Fruit fly (Drosophila melanogaster) whole organism, embryonic: ENCODE data around the gene CG12290.
A peak's percentile ranks its signal among the peaks of the same experiment; 100 is the strongest.

Source experiments
- Adf1 ChIP-seq: fragments of 200-800 bp; sonication (Bioruptor generic); IDR thresholded peaks from 2 replicates; pipeline ENCODE4 v1.3.6; 2022; ENCODE audit warnings: missing biosample characterization, missing genetic modification characterization
- Antp ChIP-seq: fragments of 200-800 bp; sonication (Bioruptor generic); optimal IDR thresholded peaks from 3 replicates; lab custom pipeline; 2016; ENCODE audit warnings: missing biosample characterization, missing genetic modification characterization
- CG10267 ChIP-seq: fragments of 200-800 bp; sonication (Bioruptor generic); optimal IDR thresholded peaks from 2 replicates; lab custom pipeline; 2018; ENCODE audit warnings: missing biosample characterization, mild to moderate bottlenecking, missing genetic modification characterization, moderate library complexity
- CG10654 ChIP-seq: fragments of 200-800 bp; sonication (Bioruptor generic); optimal IDR thresholded peaks from 2 replicates; lab custom pipeline; 2016; ENCODE audit warnings: missing biosample characterization, missing genetic modification characterization
- CG10959 ChIP-seq: fragments of 200-800 bp; sonication (Bioruptor generic); IDR thresholded peaks from 2 replicates; pipeline ENCODE4 v1.3.6; 2022; ENCODE audit warnings: missing biosample characterization, missing genetic modification characterization
- CG11560 ChIP-seq: fragments of 200-800 bp; sonication (Bioruptor generic); IDR thresholded peaks from 3 replicates; pipeline ENCODE4 v1.3.6; 2022; ENCODE audit warnings: missing biosample characterization, missing genetic modification characterization
- CG12391 ChIP-seq: fragments of 200-800 bp; sonication (Bioruptor generic); optimal IDR thresholded peaks from 3 replicates; lab custom pipeline; 2018; ENCODE audit warnings: missing biosample characterization, mild to moderate bottlenecking, missing genetic modification characterization, moderate library complexity
- CG13287 ChIP-seq: fragments of 200-800 bp; sonication (Bioruptor generic); IDR thresholded peaks from 2 replicates; pipeline ENCODE4 v1.3.6; 2022; ENCODE audit warnings: missing biosample characterization, missing genetic modification characterization; ENCODE audit not compliant: partially characterized antibody
- CG14050 ChIP-seq: fragments of 200-800 bp; sonication (Bioruptor generic); IDR thresholded peaks from 3 replicates; pipeline ENCODE4 v1.3.6; 2022; ENCODE audit warnings: missing biosample characterization, missing genetic modification characterization
- CG14667 ChIP-seq: fragments of 200-800 bp; sonication (Bioruptor generic); IDR thresholded peaks from 2 replicates; pipeline ENCODE4 v1.3.6; 2022; ENCODE audit warnings: missing biosample characterization, missing genetic modification characterization
- CG17359 ChIP-seq: fragments of 200-800 bp; sonication (Bioruptor generic); optimal IDR thresholded peaks from 3 replicates; lab custom pipeline; 2018; ENCODE audit warnings: missing biosample characterization, mild to moderate bottlenecking, missing genetic modification characterization, moderate library complexity
- CG17361 ChIP-seq: fragments of 200-800 bp; sonication (Bioruptor generic); IDR thresholded peaks from 3 replicates; pipeline ENCODE4 v1.3.6; 2022; ENCODE audit warnings: missing biosample characterization, missing genetic modification characterization
- CG18262 ChIP-seq: fragments of 200-800 bp; optimal IDR thresholded peaks from 3 replicates; lab custom pipeline; 2019; ENCODE audit warnings: missing biosample characterization, mild to moderate bottlenecking, missing genetic modification characterization, moderate library complexity
- CG18476 ChIP-seq: fragments of 200-800 bp; sonication (Bioruptor generic); optimal IDR thresholded peaks from 2 replicates; lab custom pipeline; 2016; ENCODE audit warnings: missing biosample characterization, mild to moderate bottlenecking, missing genetic modification characterization
- CG30020 ChIP-seq: fragments of 200-800 bp; optimal IDR thresholded peaks from 2 replicates; lab custom pipeline; 2019; ENCODE audit warnings: missing biosample characterization, mild to moderate bottlenecking, missing genetic modification characterization, moderate library complexity
- CG30431 ChIP-seq: fragments of 200-800 bp; sonication (Bioruptor generic); optimal IDR thresholded peaks from 2 replicates; lab custom pipeline; 2017; ENCODE audit warnings: missing biosample characterization, missing genetic modification characterization
- CG31365 ChIP-seq: fragments of 200-800 bp; sonication (Bioruptor generic); optimal IDR thresholded peaks from 2 replicates; lab custom pipeline; 2018; ENCODE audit warnings: missing biosample characterization, mild to moderate bottlenecking, missing genetic modification characterization
- CG3281 ChIP-seq: fragments of 200-800 bp; sonication (Bioruptor generic); optimal IDR thresholded peaks from 3 replicates; lab custom pipeline; 2017; ENCODE audit warnings: missing biosample characterization, mild to moderate bottlenecking, missing genetic modification characterization
- CG34224 ChIP-seq: fragments of 200-800 bp; sonication (Bioruptor generic); IDR thresholded peaks from 3 replicates; pipeline ENCODE4 v1.3.6; 2022; ENCODE audit warnings: missing biosample characterization, missing genetic modification characterization; ENCODE audit not compliant: partially characterized antibody
- CG4617 ChIP-seq: fragments of 200-800 bp; sonication (Bioruptor generic); optimal IDR thresholded peaks from 3 replicates; lab custom pipeline; 2016; ENCODE audit warnings: missing biosample characterization, missing genetic modification characterization, borderline replicate concordance
- CG4820 ChIP-seq: fragments of 200-800 bp; sonication (Bioruptor generic); optimal IDR thresholded peaks from 3 replicates; lab custom pipeline; 2016; ENCODE audit warnings: missing biosample characterization, missing genetic modification characterization
- CG7928 ChIP-seq: fragments of 200-800 bp; sonication (Bioruptor generic); optimal IDR thresholded peaks from 2 replicates; lab custom pipeline; 2017; ENCODE audit warnings: missing biosample characterization, mild to moderate bottlenecking, missing genetic modification characterization
- CG8944 ChIP-seq: fragments of 200-800 bp; sonication (Bioruptor generic); optimal IDR thresholded peaks from 3 replicates; lab custom pipeline; 2016; ENCODE audit warnings: missing biosample characterization, missing genetic modification characterization
- Ets65A ChIP-seq: fragments of 200-800 bp; sonication (Bioruptor generic); peaks from one replicate; lab custom pipeline; 2016; ENCODE audit warnings: missing biosample characterization, missing genetic modification characterization
- Fer2 ChIP-seq: fragments of 200-800 bp; sonication (Bioruptor generic); optimal IDR thresholded peaks from 2 replicates; lab custom pipeline; 2018; ENCODE audit warnings: missing biosample characterization, mild to moderate bottlenecking, missing genetic modification characterization, moderate library complexity
- HHEX ChIP-seq: fragments of 200-800 bp; sonication (Bioruptor generic); optimal IDR thresholded peaks from 3 replicates; lab custom pipeline; 2017; ENCODE audit warnings: missing biosample characterization, mild to moderate bottlenecking, missing genetic modification characterization, missing genetic modification reagents
- Hey ChIP-seq: fragments of 200-800 bp; sonication (Bioruptor generic); optimal IDR thresholded peaks from 3 replicates; lab custom pipeline; 2018; ENCODE audit warnings: missing biosample characterization, mild to moderate bottlenecking, missing genetic modification characterization
- Hr51 ChIP-seq, 2 experiments: fragments of 200-800 bp; sonication (Bioruptor generic); optimal IDR thresholded peaks; 2 replicates in 1 of 2; 3 replicates in 1 of 2; lab custom pipeline; 2016 to 2018; ENCODE audit warnings: missing biosample characterization in 2 of 2, missing genetic modification characterization in 2 of 2, mild to moderate bottlenecking in 1 of 2, moderate library complexity in 1 of 2
- Hsf ChIP-seq: fragments of 200-800 bp; sonication (Bioruptor generic); optimal IDR thresholded peaks from 3 replicates; lab custom pipeline; 2016; ENCODE audit warnings: missing biosample characterization, missing genetic modification characterization
- Max ChIP-seq: fragments of 200-800 bp; sonication (Bioruptor generic); optimal IDR thresholded peaks from 2 replicates; lab custom pipeline; 2016; ENCODE audit warnings: missing biosample characterization, mild to moderate bottlenecking, missing genetic modification characterization
- Nf-YC ChIP-seq: fragments of 200-800 bp; optimal IDR thresholded peaks from 3 replicates; lab custom pipeline; 2019; ENCODE audit warnings: missing biosample characterization, mild to moderate bottlenecking, missing genetic modification characterization, moderate library complexity
- Scr ChIP-seq: fragments of 200-800 bp; sonication (Bioruptor generic); IDR thresholded peaks from 2 replicates; pipeline ENCODE4 v1.3.6; 2022; ENCODE audit warnings: missing biosample characterization, missing genetic modification characterization; ENCODE audit not compliant: partially characterized antibody
- Sin3A ChIP-seq: fragments of >200 bp; optimal IDR thresholded peaks from 2 replicates; lab custom pipeline; 2018
- Tbp ChIP-seq: fragments of >200 bp; optimal IDR thresholded peaks from 2 replicates; lab custom pipeline; 2018; ENCODE audit warnings: missing biosample characterization, missing genetic modification characterization
- ash1 ChIP-seq: fragments of 200-800 bp; sonication (Bioruptor generic); optimal IDR thresholded peaks from 2 replicates; lab custom pipeline; 2018; ENCODE audit warnings: missing biosample characterization, mild to moderate bottlenecking, missing genetic modification characterization
- caup ChIP-seq: fragments of 200-800 bp; sonication (Bioruptor generic); optimal IDR thresholded peaks from 3 replicates; lab custom pipeline; 2017; ENCODE audit warnings: missing biosample characterization, mild to moderate bottlenecking, missing genetic modification characterization, moderate library complexity; ENCODE audit not compliant: severe bottlenecking
- crc ChIP-seq: fragments of 200-800 bp; sonication (Bioruptor generic); optimal IDR thresholded peaks from 2 replicates; lab custom pipeline; 2016; ENCODE audit warnings: missing biosample characterization, missing genetic modification characterization
- ems ChIP-seq: fragments of 200-800 bp; sonication (Bioruptor generic); optimal IDR thresholded peaks from 3 replicates; lab custom pipeline; 2016; ENCODE audit warnings: missing biosample characterization, missing genetic modification characterization
- eyg ChIP-seq: fragments of 200-800 bp; sonication (Bioruptor generic); optimal IDR thresholded peaks from 3 replicates; lab custom pipeline; 2016; ENCODE audit warnings: missing biosample characterization, missing genetic modification characterization
- gce ChIP-seq: fragments of 200-800 bp; sonication (Bioruptor generic); IDR thresholded peaks from 3 replicates; pipeline ENCODE4 v1.3.6; 2022; ENCODE audit warnings: missing biosample characterization, missing genetic modification characterization
- gfzf ChIP-seq: fragments of 200-800 bp; sonication (Bioruptor generic); optimal IDR thresholded peaks from 2 replicates; lab custom pipeline; 2016; ENCODE audit warnings: missing biosample characterization, mild to moderate bottlenecking, missing genetic modification characterization, moderate library complexity
- grau ChIP-seq: fragments of 200-800 bp; optimal IDR thresholded peaks from 3 replicates; lab custom pipeline; 2019; ENCODE audit warnings: missing biosample characterization, mild to moderate bottlenecking, missing genetic modification characterization, moderate library complexity
- jigr1 ChIP-seq: fragments of 200-800 bp; sonication (Bioruptor generic); IDR thresholded peaks from 3 replicates; pipeline ENCODE4 v1.3.6; 2022; ENCODE audit warnings: missing biosample characterization, missing genetic modification characterization
- lmd ChIP-seq: fragments of 200-800 bp; sonication (Bioruptor generic); IDR thresholded peaks from 2 replicates; pipeline ENCODE4 v1.3.6; 2022; ENCODE audit warnings: missing biosample characterization, missing genetic modification characterization
- mirr ChIP-seq: fragments of 200-800 bp; sonication (Bioruptor generic); optimal IDR thresholded peaks from 3 replicates; lab custom pipeline; 2018; ENCODE audit warnings: missing biosample characterization, mild to moderate bottlenecking, missing genetic modification characterization
- otp ChIP-seq: fragments of 200-800 bp; sonication (Bioruptor generic); IDR thresholded peaks from 3 replicates; pipeline ENCODE4, ENCODE4 v1.3.6; 2022; ENCODE audit warnings: missing biosample characterization, missing genetic modification characterization
- p53 ChIP-seq: fragments of 200-800 bp; sonication (Bioruptor generic); optimal IDR thresholded peaks from 2 replicates; lab custom pipeline; 2016; ENCODE audit warnings: missing biosample characterization, missing genetic modification characterization
- pfk ChIP-seq: fragments of 200-800 bp; sonication (Bioruptor generic); optimal IDR thresholded peaks from 2 replicates; lab custom pipeline; 2018; ENCODE audit warnings: missing biosample characterization, mild to moderate bottlenecking, missing genetic modification characterization, moderate library complexity
- sens-2 ChIP-seq: fragments of 200-800 bp; sonication (Bioruptor generic); IDR thresholded peaks from 2 replicates; pipeline ENCODE4 v1.3.6; 2022; ENCODE audit warnings: missing biosample characterization, missing genetic modification characterization
- sisA ChIP-seq: fragments of 200-800 bp; sonication (Bioruptor generic); IDR thresholded peaks from 2 replicates; pipeline ENCODE4 v1.3.6; 2022; ENCODE audit warnings: missing biosample characterization, missing genetic modification characterization
- so ChIP-seq: fragments of 200-800 bp; sonication (Bioruptor generic); IDR thresholded peaks from 3 replicates; pipeline ENCODE4 v1.3.6; 2022; ENCODE audit warnings: missing biosample characterization, missing genetic modification characterization
- sob ChIP-seq: fragments of 200-800 bp; sonication (Bioruptor generic); IDR thresholded peaks from 2 replicates; pipeline ENCODE4 v1.3.6; 2022; ENCODE audit warnings: missing biosample characterization, missing genetic modification characterization

Gene CG12290

dm6 chr3R:26230016-26230415 is at the start of gene CG12290 (continued):
- no peak for TF ChIP-seq Hr51 (GFP tag; optimal IDR thresholded peaks at IDR 0.05; lab: Kevin White, UChicago)
- TF ChIP-seq sisA (GFP tag; lab: Robert Waterston, UW): no peak
- TF ChIP-seq jigr1 (GFP tag; lab: Robert Waterston, UW): no peak
- TF ChIP-seq CG17361 (GFP tag; lab: Robert Waterston, UW): 0 out of 3 replicates have a peak, but pooled peaks have one; percentile 11
- TF ChIP-seq CG10959 (GFP tag; lab: Robert Waterston, UW): no peak
- no peak for TF ChIP-seq CG10654 (GFP tag; lab: Kevin White, UChicago)
- no peak for TF ChIP-seq p53 (GFP tag; lab: Kevin White, UChicago)
- no peak for TF ChIP-seq CG14667 (GFP tag; lab: Robert Waterston, UW)
- peak; percentile 44 for TF ChIP-seq HHEX (GFP tag; lab: Kevin White, UChicago)
- TF ChIP-seq CG14050 (GFP tag; lab: Robert Waterston, UW): 0 out of 3 replicates have a peak, but pooled peaks have one; percentile 20
- TF ChIP-seq sens-2 (GFP tag; lab: Robert Waterston, UW): peak; percentile 77
- no peak for TF ChIP-seq Tbp (GFP tag; lab: Kevin White, UChicago)
- TF ChIP-seq CG8944 (GFP tag; lab: Kevin White, UChicago): no peak
- peak; percentile 32 for TF ChIP-seq Scr
- TF ChIP-seq crc: no peak
- TF ChIP-seq CG4617 (GFP tag; lab: Kevin White, UChicago): no peak
- no peak for TF ChIP-seq CG18262
- no peak for TF ChIP-seq CG12391
- TF ChIP-seq CG7928 (GFP tag; lab: Kevin White, UChicago): no peak
- TF ChIP-seq Ets65A: no peak
- peak; percentile 37; the same call in 1 of the 2 replicates for TF ChIP-seq sob (GFP tag; lab: Robert Waterston, UW)
- peak; percentile 69 for TF ChIP-seq CG34224 (GFP tag; lab: Robert Waterston, UW)
- no peak for TF ChIP-seq CG4820 (GFP tag; lab: Kevin White, UChicago)
- TF ChIP-seq Hey (tag; lab: Kevin White, UChicago): no peak
- TF ChIP-seq caup: peak; percentile 50
- TF ChIP-seq Antp (GFP tag; lab: Kevin White, UChicago): peak; percentile 39
- TF ChIP-seq ash1 (GFP tag; lab: Kevin White, UChicago): no peak
- TF ChIP-seq grau (tag; lab: Kevin White, UChicago): peak; percentile 28
- TF ChIP-seq pfk (GFP tag; lab: Kevin White, UChicago): no peak
- no peak for TF ChIP-seq Max (GFP tag; lab: Kevin White, UChicago)
- TF ChIP-seq CG30020 (tag; lab: Kevin White, UChicago): no peak
- TF ChIP-seq CG17359 (tag; lab: Kevin White, UChicago): no peak
- TF ChIP-seq CG3281 (GFP tag; lab: Kevin White, UChicago): no peak
- TF ChIP-seq so (GFP tag; lab: Robert Waterston, UW): peak; percentile 58; the same call in 1 of the 3 replicates
- peak; percentile 20 for TF ChIP-seq mirr
- TF ChIP-seq CG13287 (GFP tag; lab: Robert Waterston, UW): peak; percentile 71
- TF ChIP-seq otp (GFP tag; lab: Robert Waterston, UW): no peak
- TF ChIP-seq CG10267 (tag; lab: Kevin White, UChicago): no peak
- TF ChIP-seq Nf-YC: no peak
- no peak for TF ChIP-seq CG11560 (tag; lab: Robert Waterston, UW)
- no peak for TF ChIP-seq Fer2
- TF ChIP-seq lmd (GFP tag; lab: Robert Waterston, UW): 0 out of 2 replicates have a peak, but pooled peaks have one; percentile 8
- peak; percentile 41; the same call in 1 of the 3 replicates for TF ChIP-seq gce
- no peak for TF ChIP-seq CG31365 (tag; lab: Kevin White, UChicago)
- TF ChIP-seq ems (GFP tag; lab: Kevin White, UChicago): peak; percentile 28
- TF ChIP-seq eyg (GFP tag; lab: Kevin White, UChicago): no peak
- no peak for TF ChIP-seq gfzf (GFP tag; lab: Kevin White, UChicago)
- TF ChIP-seq CG30431 (GFP tag; lab: Kevin White, UChicago): no peak
- TF ChIP-seq Sin3A: no peak
- no peak for TF ChIP-seq Adf1 (GFP tag; lab: Robert Waterston, UW)
- TF ChIP-seq CG18476 (GFP tag; lab: Kevin White, UChicago): no peak
- TF ChIP-seq Hsf (GFP tag; lab: Kevin White, UChicago): no peak
